Worm (Caenorhabditis elegans): ENCODE data around the gene zim-2.

The zim-2 gene

ce11 chrIV:10543361-10543760, 11.7 kb upstream of the zim-2 start (continued):
- no peak for TF ChIP-seq F44E2.7 (GFP tag; IDR thresholded peaks at IDR 0.05)
- no peak for TF ChIP-seq daf-8 (GFP tag; IDR thresholded peaks at IDR 0.05)
- no peak for TF ChIP-seq F10B5.3 (tag; optimal IDR thresholded peaks at IDR 0.05)
- TF ChIP-seq nhr-11 (tag; optimal IDR thresholded peaks at IDR 0.05), result no peak
- TF ChIP-seq tag-97 (GFP tag; IDR thresholded peaks at IDR 0.05), result no peak
- TF ChIP-seq dmd-9 (GFP tag; IDR thresholded peaks at IDR 0.05), result no peak
- TF ChIP-seq skn-1 (tag; optimal IDR thresholded peaks at IDR 0.05), result no peak
- TF ChIP-seq lim-7 (GFP tag; IDR thresholded peaks at IDR 0.05), result no peak
- TF ChIP-seq lin-39 (tag; optimal IDR thresholded peaks at IDR 0.05), result no peak
- no peak for TF ChIP-seq Y105C5A.15 (GFP tag; IDR thresholded peaks at IDR 0.05)
- TF ChIP-seq dmd-6 (GFP tag; IDR thresholded peaks at IDR 0.05), result peak; percentile 74
- TF ChIP-seq ceh-62 (tag; optimal IDR thresholded peaks at IDR 0.05), result no peak
- no peak for TF ChIP-seq dpl-1 (GFP tag; optimal IDR thresholded peaks at IDR 0.05)
- TF ChIP-seq ama-1 (optimal IDR thresholded peaks at IDR 0.05), result no peak
- TF ChIP-seq daf-12 (tag; optimal IDR thresholded peaks at IDR 0.05), result no peak
- TF ChIP-seq hmg-1.1 (GFP tag; IDR thresholded peaks at IDR 0.05), result no peak
- TF ChIP-seq set-16 (GFP tag; IDR thresholded peaks at IDR 0.05), result no peak
- no peak for TF ChIP-seq nhr-25 (tag; optimal IDR thresholded peaks at IDR 0.05; ENCODE audit: borderline replicate concordance, insufficient read depth)
- TF ChIP-seq attf-4 (tag; optimal IDR thresholded peaks at IDR 0.05), result no peak
- peak; percentile 75 for TF ChIP-seq pqm-1 (tag; optimal IDR thresholded peaks at IDR 0.05)
- no peak for TF ChIP-seq mdt-29 (GFP tag; IDR thresholded peaks at IDR 0.05)
- no peak for TF ChIP-seq snpc-4 (tag; optimal IDR thresholded peaks at IDR 0.05)
- TF ChIP-seq fos-1 (tag; optimal IDR thresholded peaks at IDR 0.05), result no peak
- TF ChIP-seq zfp-2 (tag; optimal IDR thresholded peaks at IDR 0.05), result no peak
- no peak for TF ChIP-seq nhr-41 (GFP tag; IDR thresholded peaks at IDR 0.05)
- no peak for TF ChIP-seq ceh-32 (tag; optimal IDR thresholded peaks at IDR 0.05; ENCODE audit: poor library complexity)
- no peak for TF ChIP-seq unc-62 (GFP tag; optimal IDR thresholded peaks at IDR 0.05 in 1 of 2)
- no peak for TF ChIP-seq unc-62 (tag; optimal IDR thresholded peaks at IDR 0.05)
- TF ChIP-seq nhr-28 (tag; optimal IDR thresholded peaks at IDR 0.05), result peak; percentile 65
- TF ChIP-seq aha-1 (tag), result no peak
- no peak for TF ChIP-seq mdl-1 (tag; optimal IDR thresholded peaks at IDR 0.05)
- no peak for TF ChIP-seq F26F4.8 (GFP tag; conservative IDR thresholded peaks at IDR 0.05)
- no peak for TF ChIP-seq rbr-2 (tag; optimal IDR thresholded peaks at IDR 0.05)
- no peak for TF ChIP-seq egl-27 (tag; optimal IDR thresholded peaks at IDR 0.05)
- TF ChIP-seq ZK337.2 (GFP tag; IDR thresholded peaks at IDR 0.05), result no peak
- TF ChIP-seq R02D3.7 (tag; optimal IDR thresholded peaks at IDR 0.05), result no peak
- TF ChIP-seq F37D6.2 (tag; optimal IDR thresholded peaks at IDR 0.05), result no peak
- TF ChIP-seq zfp-3 (GFP tag; conservative IDR thresholded peaks at IDR 0.05), result no peak
- peak; percentile 56; the same call in 1 of the 2 replicates for TF ChIP-seq php-3 (GFP tag; IDR thresholded peaks at IDR 0.05)
- TF ChIP-seq mes-2 (tag; optimal IDR thresholded peaks at IDR 0.05; ENCODE audit: poor library complexity, severe bottlenecking), result no peak
- TF ChIP-seq vab-7 (GFP tag; IDR thresholded peaks at IDR 0.05), result no peak
- no peak for TF ChIP-seq lin-38 (GFP tag; IDR thresholded peaks at IDR 0.05)
- TF ChIP-seq aly-2 (tag; optimal IDR thresholded peaks at IDR 0.05), result no peak
- no peak for TF ChIP-seq nhr-76 (tag; optimal IDR thresholded peaks at IDR 0.05)
- no peak for TF ChIP-seq snpc-1.2 (GFP tag; IDR thresholded peaks at IDR 0.05)
- no peak for TF ChIP-seq saeg-2 (GFP tag; IDR thresholded peaks at IDR 0.05)
- peak; percentile 57 for TF ChIP-seq hlh-11 (tag; optimal IDR thresholded peaks at IDR 0.05)
- no peak for TF ChIP-seq cey-2 (tag; optimal IDR thresholded peaks at IDR 0.05; ENCODE audit: borderline replicate concordance, insufficient read depth)
- TF ChIP-seq mxl-2 (GFP tag; conservative IDR thresholded peaks at IDR 0.05), result no peak
- TF ChIP-seq mxl-3 (GFP tag; optimal IDR thresholded peaks at IDR 0.05), result no peak
- no peak for TF ChIP-seq lsy-2 (tag; optimal IDR thresholded peaks at IDR 0.05)
- no peak for TF ChIP-seq nhr-6 (tag; optimal IDR thresholded peaks at IDR 0.05)
- TF ChIP-seq duxl-1 (tag; optimal IDR thresholded peaks at IDR 0.05; ENCODE audit: poor library complexity), result no peak
